Worm (Caenorhabditis elegans): ENCODE measurements around the gene T07H3.8.
"Not testable (repeated sequence)": the region's sequence is repeated elsewhere in the genome, so short reads cannot be mapped to it uniquely, and the experiment has no call there.

DNA sequence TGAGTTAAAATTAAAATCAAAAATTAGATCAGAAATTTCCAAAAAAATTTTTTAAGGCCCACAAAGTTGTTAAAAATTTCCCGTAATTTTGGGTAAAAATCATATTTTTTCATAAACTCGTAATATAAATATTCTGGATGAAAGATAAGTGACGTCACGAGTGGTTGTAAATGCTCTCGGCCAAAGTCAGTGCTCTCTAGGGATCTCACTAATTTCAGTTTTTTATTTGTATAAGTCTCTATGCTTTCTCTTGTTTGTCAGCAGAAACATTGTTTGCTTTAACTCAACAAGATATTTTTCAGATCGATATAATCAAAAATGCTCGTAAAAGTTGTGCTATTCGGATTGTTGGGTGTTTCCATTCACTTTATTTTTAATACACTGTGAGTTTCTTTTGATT is 43.2 kb upstream of the T07H3.8 start, which contains the start of gene K05F6.4:
- TF ChIP-seq unc-62 (GFP tag; optimal IDR thresholded peaks at IDR 0.05); attf-6 (GFP tag; IDR thresholded peaks at IDR 0.05); nfya-1 (tag; optimal IDR thresholded peaks at IDR 0.05; ENCODE audit: borderline replicate concordance, insufficient read depth); aptf-3 (GFP tag; IDR thresholded peaks at IDR 0.05); madf-10 (tag; optimal IDR thresholded peaks at IDR 0.05): not testable (repeated sequence)
